Worm (Caenorhabditis elegans) whole organism, early embryonic: ENCODE results near the gene T20D3.5.

Experiments
- B0310.2 ChIP-seq: sonication (generic microtip); optimal IDR thresholded peaks from 2 replicates; lab custom pipeline; 2016; ENCODE audit warnings: mild to moderate bottlenecking, missing genetic modification characterization, missing compliant biosample characterization
- ama-1 ChIP-seq: fragments of 150-350 bp; optimal IDR thresholded peaks from 2 replicates; lab custom pipeline; 2014
- ceh-36 ChIP-seq: sonication (generic microtip); optimal IDR thresholded peaks from 2 replicates; lab custom pipeline; 2016; ENCODE audit warnings: missing genetic modification characterization, inconsistent platforms, missing compliant biosample characterization
- flt-1 ChIP-seq: fragments of 200-800 bp; sonication (Bioruptor generic); IDR thresholded peaks from 2 replicates; pipeline ENCODE4 v1.3.6; 2022; ENCODE audit warnings: missing genetic modification characterization, missing compliant biosample characterization
- hmg-4 ChIP-seq: fragments of 200-800 bp; sonication (Bioruptor generic); optimal IDR thresholded peaks from 2 replicates; lab custom pipeline; 2018; ENCODE audit warnings: mild to moderate bottlenecking, missing genetic modification characterization, missing compliant biosample characterization
- pes-1 ChIP-seq: fragments of 200-800 bp; sonication (Bioruptor generic); IDR thresholded peaks from 2 replicates; pipeline ENCODE4 v1.3.6; 2022; ENCODE audit warnings: missing genetic modification reagents, missing genetic modification characterization, missing compliant biosample characterization
- sea-1 ChIP-seq: fragments of 200-800 bp; sonication (Bioruptor generic); conservative IDR thresholded peaks from 2 replicates; pipeline ENCODE4 v1.3.6; 2022; ENCODE audit warnings: missing genetic modification characterization, missing compliant biosample characterization

DNA sequence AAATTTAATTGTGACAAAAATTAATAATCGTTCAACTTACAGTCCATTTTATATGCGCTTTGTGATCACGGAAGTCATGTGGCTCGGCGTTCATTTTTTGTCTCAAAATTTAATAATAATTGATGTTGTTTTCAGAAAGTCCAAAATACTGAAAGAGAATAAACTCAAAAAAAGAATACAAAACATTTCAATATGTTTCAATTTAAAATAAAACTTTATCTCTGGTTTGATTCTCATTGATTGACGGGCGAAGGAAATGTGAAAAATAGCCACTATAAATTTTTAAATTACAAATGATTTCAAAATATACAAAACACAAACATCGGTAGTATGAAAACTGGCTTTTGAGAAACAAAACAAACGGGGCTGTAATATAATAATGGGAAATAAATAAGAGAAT, 2.4 kb downstream of the T20D3.5 start, which contains the start of gene T20D3.6:
- TF ChIP-seq ama-1 (no peak), flt-1 (GFP tag; lab: Robert Waterston, UW) (no peak), sea-1 (no peak), hmg-4 (GFP tag; lab: Kevin White, UChicago) (no peak), B0310.2 (tag; lab: Kevin White, UChicago) (no peak), pes-1 (no peak), ceh-36 (tag; lab: Kevin White, UChicago) (no peak)
